Worm (Caenorhabditis elegans): ENCODE measurements around the gene glrx-5.

glrx-5 gene

DNA sequence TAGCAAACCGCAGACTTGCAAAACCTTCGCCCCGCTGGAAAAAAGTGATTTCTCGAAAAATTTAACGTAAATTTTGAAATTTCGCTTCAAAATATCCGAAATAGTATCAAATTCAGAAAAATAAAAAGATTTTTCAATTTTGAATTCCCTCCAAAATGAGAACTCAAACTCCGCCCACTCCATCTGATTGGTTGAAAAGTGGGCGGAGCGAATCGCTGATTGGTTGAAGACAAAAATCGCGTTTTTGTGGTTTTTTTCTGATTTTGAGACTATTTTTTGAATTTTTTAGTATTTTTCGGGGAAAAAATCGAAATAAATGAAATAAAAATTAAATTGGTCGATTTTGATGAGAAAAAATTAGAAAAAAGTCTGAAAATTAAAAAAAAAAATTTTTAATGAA lies 24.6 kb downstream of the glrx-5 start:
- TF ChIP-seq lsy-2 (tag; optimal IDR thresholded peaks at IDR 0.05) (no peak), nhr-2 (tag; optimal IDR thresholded peaks at IDR 0.05) (no peak), hlh-1 (tag; optimal IDR thresholded peaks at IDR 0.05) (no peak), ceh-83 (GFP tag; optimal IDR thresholded peaks at IDR 0.05) (no peak), elt-3 (tag; optimal IDR thresholded peaks at IDR 0.05) (no peak), mls-2 (tag; optimal IDR thresholded peaks at IDR 0.05) (no peak), unc-39 (tag; optimal IDR thresholded peaks at IDR 0.05) (no peak), pha-4 (tag; optimal IDR thresholded peaks at IDR 0.05) (no peak), elt-1 (tag; optimal IDR thresholded peaks at IDR 0.05; ENCODE audit: borderline replicate concordance, insufficient read depth) (no peak), bed-3 (GFP tag; optimal IDR thresholded peaks at IDR 0.05) (no peak), ceh-43 (GFP tag; optimal IDR thresholded peaks at IDR 0.05) (no peak), lin-32 (GFP tag; optimal IDR thresholded peaks at IDR 0.05) (no peak), mab-5 (tag; optimal IDR thresholded peaks at IDR 0.05) (no peak), lin-13 (tag; optimal IDR thresholded peaks at IDR 0.05) (no peak), nhr-12 (tag; optimal IDR thresholded peaks at IDR 0.05) (no peak)

DNA sequence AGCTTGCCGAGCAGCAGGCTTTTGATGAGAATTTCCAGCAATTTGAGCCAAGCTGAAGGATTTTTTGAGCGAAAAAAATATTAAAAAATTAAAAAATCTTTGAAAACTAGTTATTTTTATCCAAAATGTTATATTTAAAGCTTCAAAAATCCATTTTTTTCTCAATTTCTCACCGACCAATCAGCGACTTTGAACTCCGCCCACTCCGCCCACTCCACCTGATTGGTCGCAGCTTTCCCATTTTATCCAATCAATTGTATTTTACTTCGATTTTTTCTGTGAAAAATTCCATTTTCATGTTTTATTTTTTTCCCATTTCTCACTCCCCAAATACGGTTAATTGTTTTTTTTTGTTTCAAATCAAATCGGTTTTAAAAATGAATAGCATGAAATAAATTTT lies 28.7 kb downstream of the glrx-5 start:
- TF ChIP-seq zip-8 (tag; optimal IDR thresholded peaks at IDR 0.05) (no peak), blmp-1 (tag; optimal IDR thresholded peaks at IDR 0.05) (no peak), pha-4 (tag; optimal IDR thresholded peaks at IDR 0.05) (no peak), elt-1 (tag; optimal IDR thresholded peaks at IDR 0.05; ENCODE audit: borderline replicate concordance, insufficient read depth) (no peak), M03D4.4 (tag; optimal IDR thresholded peaks at IDR 0.05) (no peak), snpc-4 (tag; optimal IDR thresholded peaks at IDR 0.05) (no peak), ceh-43 (GFP tag; optimal IDR thresholded peaks at IDR 0.05) (no peak), drap-1 (GFP tag; optimal IDR thresholded peaks at IDR 0.05) (no peak), hlh-1 (tag; optimal IDR thresholded peaks at IDR 0.05) (no peak), nhr-237 (tag; optimal IDR thresholded peaks at IDR 0.05) (no peak), sem-2 (GFP tag; optimal IDR thresholded peaks at IDR 0.05) (no peak), unc-62 (GFP tag; optimal IDR thresholded peaks at IDR 0.05) (no peak), mab-5 (tag; optimal IDR thresholded peaks at IDR 0.05) (no peak), elt-3 (tag; optimal IDR thresholded peaks at IDR 0.05) (no peak), mls-2 (tag; optimal IDR thresholded peaks at IDR 0.05) (no peak), bed-3 (GFP tag; optimal IDR thresholded peaks at IDR 0.05) (no peak), unc-120 (tag; optimal IDR thresholded peaks at IDR 0.05; ENCODE audit: poor library complexity, severe bottlenecking) (no peak), nhr-2 (tag; optimal IDR thresholded peaks at IDR 0.05) (no peak), lin-13 (tag; optimal IDR thresholded peaks at IDR 0.05) (no peak)

DNA sequence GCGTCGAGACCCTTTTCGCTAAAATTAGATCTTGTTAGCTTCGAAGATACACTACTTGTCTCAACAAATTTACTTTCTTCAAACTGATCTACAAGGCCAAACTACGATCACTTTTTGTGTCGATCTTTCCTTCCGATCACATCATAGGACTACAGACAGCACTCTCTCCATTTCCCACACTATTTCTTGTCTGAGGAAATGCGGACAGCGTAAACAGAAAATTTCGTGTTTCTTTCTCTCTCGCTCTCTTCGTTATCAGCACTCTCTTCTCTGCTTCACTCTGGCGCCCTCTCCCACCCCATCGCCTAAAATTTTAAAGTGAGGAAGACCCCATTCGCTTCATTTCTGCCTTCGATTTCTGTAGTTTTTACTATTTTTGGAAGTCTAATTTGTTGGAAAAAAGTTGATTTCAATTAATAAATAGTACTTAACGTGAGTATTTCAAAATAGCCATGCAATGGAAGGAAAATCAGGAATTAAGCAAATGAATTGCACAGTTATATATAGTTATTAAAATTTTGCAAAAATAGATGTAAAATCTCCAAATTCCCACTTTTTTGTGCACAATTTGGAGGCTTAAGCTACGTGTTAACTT lies 38.2 kb downstream of the glrx-5 start:
- peak; percentile 25 for TF ChIP-seq unc-120 (tag; optimal IDR thresholded peaks at IDR 0.05; ENCODE audit: poor library complexity, severe bottlenecking)
- TF ChIP-seq lin-13 (tag; optimal IDR thresholded peaks at IDR 0.05), result no peak
- no peak for TF ChIP-seq ceh-39 (tag; optimal IDR thresholded peaks at IDR 0.05)
- no peak for TF ChIP-seq lin-32 (GFP tag; optimal IDR thresholded peaks at IDR 0.05)
- no peak for TF ChIP-seq nhr-28 (tag; optimal IDR thresholded peaks at IDR 0.05)
- TF ChIP-seq nhr-76 (tag; optimal IDR thresholded peaks at IDR 0.05), result no peak
- TF ChIP-seq hlh-1 (tag; optimal IDR thresholded peaks at IDR 0.05), result no peak
- no peak for TF ChIP-seq zip-8 (tag; optimal IDR thresholded peaks at IDR 0.05)
- TF ChIP-seq M03D4.4 (tag; optimal IDR thresholded peaks at IDR 0.05), result no peak
- no peak for TF ChIP-seq ceh-83 (GFP tag; optimal IDR thresholded peaks at IDR 0.05)
- no peak for TF ChIP-seq blmp-1 (tag; optimal IDR thresholded peaks at IDR 0.05)
- TF ChIP-seq cnd-1 (tag; optimal IDR thresholded peaks at IDR 0.05), result no peak
- peak; percentile 1 for TF ChIP-seq pha-4 (tag; optimal IDR thresholded peaks at IDR 0.05)
- TF ChIP-seq ces-1 (GFP tag; optimal IDR thresholded peaks at IDR 0.05), result peak; percentile 45
- TF ChIP-seq unc-39 (tag; optimal IDR thresholded peaks at IDR 0.05), result no peak
- peak; percentile 7 for TF ChIP-seq unc-62 (GFP tag; optimal IDR thresholded peaks at IDR 0.05)
- TF ChIP-seq lsy-2 (tag; optimal IDR thresholded peaks at IDR 0.05), result no peak
- peak; percentile 1 for TF ChIP-seq elt-3 (tag; optimal IDR thresholded peaks at IDR 0.05)
- TF ChIP-seq drap-1 (GFP tag; optimal IDR thresholded peaks at IDR 0.05), result no peak
- no peak for TF ChIP-seq snpc-4 (tag; optimal IDR thresholded peaks at IDR 0.05)
- TF ChIP-seq nhr-12 (tag; optimal IDR thresholded peaks at IDR 0.05), result no peak
- no peak for TF ChIP-seq ztf-11 (tag; optimal IDR thresholded peaks at IDR 0.05)
- TF ChIP-seq ceh-43 (GFP tag; optimal IDR thresholded peaks at IDR 0.05), result no peak
- TF ChIP-seq elt-1 (tag; optimal IDR thresholded peaks at IDR 0.05; ENCODE audit: borderline replicate concordance, insufficient read depth), result peak; percentile 51
- TF ChIP-seq bed-3 (GFP tag; optimal IDR thresholded peaks at IDR 0.05), result no peak
- no peak for TF ChIP-seq sptf-1 (tag; optimal IDR thresholded peaks at IDR 0.05)
- TF ChIP-seq sem-2 (GFP tag; optimal IDR thresholded peaks at IDR 0.05), result no peak
- no peak for TF ChIP-seq tbx-8 (GFP tag; optimal IDR thresholded peaks at IDR 0.05)
- no peak for TF ChIP-seq mep-1 (tag; optimal IDR thresholded peaks at IDR 0.05)
- no peak for TF ChIP-seq flh-1 (GFP tag; optimal IDR thresholded peaks at IDR 0.05)
- TF ChIP-seq ham-2 (GFP tag; optimal IDR thresholded peaks at IDR 0.05), result no peak
